Fruit fly (Drosophila melanogaster) whole organism, embryonic: Measurements from ENCODE around the gene CG15506.

Source experiments
- BEAF-32 ChIP-seq: fragments of 200-800 bp; sonication (Bioruptor generic); optimal IDR thresholded peaks from 3 replicates; lab custom pipeline; 2017; ENCODE audit warnings: missing biosample characterization, missing genetic modification characterization, mild to moderate bottlenecking, moderate library complexity, missing genetic modification reagents
- Bdp1 ChIP-seq: fragments of 200-800 bp; sonication (Bioruptor generic); optimal IDR thresholded peaks from 3 replicates; lab custom pipeline; 2016; ENCODE audit warnings: missing biosample characterization, missing genetic modification characterization
- Bgb ChIP-seq: fragments of 200-800 bp; sonication (Bioruptor generic); IDR thresholded peaks from 2 replicates; pipeline ENCODE4 v1.3.6; 2022; ENCODE audit warnings: missing biosample characterization, missing genetic modification characterization; ENCODE audit not compliant: partially characterized antibody
- CG10267 ChIP-seq: fragments of 200-800 bp; sonication (Bioruptor generic); optimal IDR thresholded peaks from 2 replicates; lab custom pipeline; 2018; ENCODE audit warnings: missing biosample characterization, mild to moderate bottlenecking, missing genetic modification characterization, moderate library complexity
- CG10431 ChIP-seq: fragments of 200-800 bp; sonication (Bioruptor generic); optimal IDR thresholded peaks from 3 replicates; lab custom pipeline; 2018; ENCODE audit warnings: missing biosample characterization, mild to moderate bottlenecking, missing genetic modification characterization
- CG10565 ChIP-seq: fragments of 200-800 bp; sonication (Bioruptor generic); optimal IDR thresholded peaks from 3 replicates; lab custom pipeline; 2016; ENCODE audit warnings: missing biosample characterization, mild to moderate bottlenecking, missing genetic modification characterization
- CG11093 ChIP-seq: fragments of 200-800 bp; sonication (Bioruptor generic); IDR thresholded peaks from 3 replicates; pipeline ENCODE4 v1.3.6; 2022; ENCODE audit warnings: missing biosample characterization, missing genetic modification characterization
- CG11247 ChIP-seq: fragments of 200-800 bp; sonication (Bioruptor generic); IDR thresholded peaks from 2 replicates; pipeline ENCODE4 v1.3.6; 2022; ENCODE audit warnings: missing biosample characterization, missing genetic modification characterization
- CG11560 ChIP-seq: fragments of 200-800 bp; sonication (Bioruptor generic); IDR thresholded peaks from 3 replicates; pipeline ENCODE4 v1.3.6; 2022; ENCODE audit warnings: missing biosample characterization, missing genetic modification characterization
- CG1602 ChIP-seq: fragments of 200-800 bp; sonication (Bioruptor generic); optimal IDR thresholded peaks from 3 replicates; lab custom pipeline; 2016; ENCODE audit warnings: missing biosample characterization, missing genetic modification characterization
- CG1647 ChIP-seq: fragments of 200-800 bp; sonication (Bioruptor generic); optimal IDR thresholded peaks from 3 replicates; lab custom pipeline; 2016; ENCODE audit warnings: missing biosample characterization, missing genetic modification characterization
- CG2129 ChIP-seq: fragments of 200-800 bp; sonication (Bioruptor generic); IDR thresholded peaks from 2 replicates; pipeline ENCODE4 v1.3.6; 2022; ENCODE audit warnings: missing biosample characterization, missing genetic modification characterization; ENCODE audit not compliant: partially characterized antibody
- CG31365 ChIP-seq: fragments of 200-800 bp; sonication (Bioruptor generic); optimal IDR thresholded peaks from 2 replicates; lab custom pipeline; 2018; ENCODE audit warnings: missing biosample characterization, mild to moderate bottlenecking, missing genetic modification characterization
- CG32767 ChIP-seq: fragments of 200-800 bp; sonication (Bioruptor generic); IDR thresholded peaks from 2 replicates; pipeline ENCODE4 v1.3.6; 2022; ENCODE audit warnings: missing biosample characterization, missing genetic modification characterization
- CG6254 ChIP-seq: fragments of 200-800 bp; sonication (Bioruptor generic); optimal IDR thresholded peaks from 3 replicates; lab custom pipeline; 2017; ENCODE audit warnings: mild to moderate bottlenecking, missing biosample characterization, missing genetic modification reagents, missing genetic modification characterization
- CG6689 ChIP-seq: fragments of 200-800 bp; sonication (Bioruptor generic); IDR thresholded peaks from 2 replicates; pipeline ENCODE4 v1.3.6; 2022; ENCODE audit warnings: missing biosample characterization, missing genetic modification characterization
- CG7556 ChIP-seq: fragments of 200-800 bp; sonication (Bioruptor generic); optimal IDR thresholded peaks from 2 replicates; lab custom pipeline; 2017; ENCODE audit warnings: missing biosample characterization, mild to moderate bottlenecking, missing genetic modification characterization
- CG8290 ChIP-seq, 3 experiments: fragments of 200-800 bp; sonication (Bioruptor generic); optimal IDR thresholded peaks; 2 replicates each; lab custom pipeline; 2016 to 2019; ENCODE audit warnings: missing biosample characterization in 3 of 3, missing genetic modification characterization in 3 of 3, mild to moderate bottlenecking in 2 of 3, moderate library complexity in 1 of 3
- CG8388 ChIP-seq: fragments of 200-800 bp; sonication (Bioruptor generic); optimal IDR thresholded peaks from 2 replicates; lab custom pipeline; 2019; ENCODE audit warnings: missing biosample characterization, mild to moderate bottlenecking, missing genetic modification characterization, moderate library complexity
- Dfd ChIP-seq, 2 experiments: fragments of >200 bp; optimal IDR thresholded peaks; 2 replicates each; lab custom pipeline; 2017; ENCODE audit warnings: missing biosample characterization in 2 of 2, missing genetic modification characterization in 2 of 2
- ERR ChIP-seq: fragments of 200-800 bp; sonication (Bioruptor generic); optimal IDR thresholded peaks from 2 replicates; lab custom pipeline; 2016; ENCODE audit warnings: missing biosample characterization, missing genetic modification characterization
- Eip74EF ChIP-seq, 2 experiments: fragments of 200-800 bp in 1 of 2; fragments of >200 bp in 1 of 2; sonication (Bioruptor generic) in 1 of 2; optimal IDR thresholded peaks; 2 replicates each; lab custom pipeline; 2017 to 2019; ENCODE audit warnings: missing biosample characterization in 2 of 2, missing genetic modification characterization in 2 of 2, mild to moderate bottlenecking in 1 of 2, moderate library complexity in 1 of 2
- HLHmδ ChIP-seq: fragments of 200-800 bp; sonication (Bioruptor generic); optimal IDR thresholded peaks from 2 replicates; lab custom pipeline; 2018; ENCODE audit warnings: missing biosample characterization, mild to moderate bottlenecking, missing genetic modification characterization, moderate library complexity
- MBD-R2 ChIP-seq: fragments of 200-800 bp; sonication (Bioruptor generic); IDR thresholded peaks from 2 replicates; pipeline ENCODE4 v1.3.6; 2022; ENCODE audit warnings: missing biosample characterization, missing genetic modification characterization
- Mrtf ChIP-seq: fragments of 200-800 bp; sonication (Bioruptor generic); IDR thresholded peaks from 3 replicates; pipeline ENCODE4 v1.3.6; 2022; ENCODE audit warnings: missing biosample characterization, missing genetic modification characterization
- Nf-YC ChIP-seq: fragments of 200-800 bp; optimal IDR thresholded peaks from 3 replicates; lab custom pipeline; 2019; ENCODE audit warnings: missing biosample characterization, mild to moderate bottlenecking, missing genetic modification characterization, moderate library complexity
- Optix ChIP-seq: fragments of 200-800 bp; sonication (Bioruptor generic); IDR thresholded peaks from 3 replicates; pipeline ENCODE4 v1.3.6; 2022; ENCODE audit warnings: missing biosample characterization, missing genetic modification characterization
- Ravus ChIP-seq: fragments of 200-800 bp; sonication (Bioruptor generic); IDR thresholded peaks from 2 replicates; pipeline ENCODE4 v1.3.6; 2022; ENCODE audit warnings: missing biosample characterization, missing genetic modification characterization
- Sox100B ChIP-seq: fragments of 200-800 bp; sonication (Bioruptor generic); optimal IDR thresholded peaks from 3 replicates; lab custom pipeline; 2018; ENCODE audit warnings: missing biosample characterization, mild to moderate bottlenecking, missing genetic modification characterization
- ab ChIP-seq: fragments of 200-800 bp; sonication (Bioruptor generic); optimal IDR thresholded peaks from 2 replicates; lab custom pipeline; 2016; ENCODE audit warnings: missing biosample characterization, missing genetic modification characterization
- al ChIP-seq: fragments of 200-800 bp; sonication (Bioruptor generic); IDR thresholded peaks from 2 replicates; pipeline ENCODE4 v1.3.6; 2022; ENCODE audit warnings: missing biosample characterization, missing genetic modification characterization
- ap ChIP-seq: fragments of 200-800 bp; sonication (Bioruptor generic); IDR thresholded peaks from 2 replicates; pipeline ENCODE4 v1.3.6; 2022; ENCODE audit warnings: missing biosample characterization, missing genetic modification characterization
- ash1 ChIP-seq: fragments of 200-800 bp; sonication (Bioruptor generic); optimal IDR thresholded peaks from 2 replicates; lab custom pipeline; 2018; ENCODE audit warnings: missing biosample characterization, mild to moderate bottlenecking, missing genetic modification characterization
- br ChIP-seq: fragments of >200 bp; optimal IDR thresholded peaks from 2 replicates; lab custom pipeline; 2017
- danr ChIP-seq: fragments of 200-800 bp; sonication (Bioruptor generic); IDR thresholded peaks from 2 replicates; pipeline ENCODE4 v1.3.6; 2022; ENCODE audit warnings: missing biosample characterization, missing genetic modification characterization
- fd102C ChIP-seq: fragments of 200-800 bp; sonication (Bioruptor generic); optimal IDR thresholded peaks from 2 replicates; lab custom pipeline; 2018; ENCODE audit warnings: missing biosample characterization, mild to moderate bottlenecking, missing genetic modification characterization, moderate library complexity
- hbn ChIP-seq: fragments of 200-800 bp; sonication (Bioruptor generic); IDR thresholded peaks from 2 replicates; pipeline ENCODE4 v1.3.6; 2022; ENCODE audit warnings: missing biosample characterization, missing genetic modification characterization; ENCODE audit not compliant: partially characterized antibody
- lilli ChIP-seq: fragments of 200-800 bp; sonication (Bioruptor generic); optimal IDR thresholded peaks from 3 replicates; lab custom pipeline; 2016; ENCODE audit warnings: missing biosample characterization, missing genetic modification characterization
- lola ChIP-seq, 3 experiments: fragments of >200 bp in 2 of 3; fragments of 200-800 bp in 1 of 3; sonication (Bioruptor generic) in 1 of 3; optimal IDR thresholded peaks; 2 replicates each; lab custom pipeline; 2017 to 2019; ENCODE audit warnings: missing biosample characterization in 3 of 3, missing genetic modification characterization in 3 of 3, mild to moderate bottlenecking in 1 of 3, moderate library complexity in 1 of 3
- pita ChIP-seq: fragments of 200-800 bp; sonication (Bioruptor generic); optimal IDR thresholded peaks from 2 replicates; lab custom pipeline; 2017; ENCODE audit warnings: missing biosample characterization, mild to moderate bottlenecking, missing genetic modification characterization
- psq ChIP-seq: fragments of 200-800 bp; sonication (Bioruptor generic); optimal IDR thresholded peaks from 2 replicates; lab custom pipeline; 2017; ENCODE audit warnings: missing biosample characterization, missing genetic modification characterization
- pzg ChIP-seq: fragments of 200-800 bp; sonication (Bioruptor generic); optimal IDR thresholded peaks from 3 replicates; lab custom pipeline; 2018; ENCODE audit warnings: missing biosample characterization, mild to moderate bottlenecking, missing genetic modification characterization, moderate library complexity
- rib ChIP-seq: fragments of 200-800 bp; sonication (Bioruptor generic); IDR thresholded peaks from 2 replicates; pipeline ENCODE4 v1.3.6; 2022; ENCODE audit warnings: missing biosample characterization, missing genetic modification characterization
- seq ChIP-seq: fragments of 200-800 bp; sonication (Bioruptor generic); IDR thresholded peaks from 2 replicates; pipeline ENCODE4 v1.3.6; 2022; ENCODE audit warnings: missing biosample characterization, missing genetic modification characterization
- stwl ChIP-seq: fragments of 200-800 bp; sonication (Bioruptor generic); optimal IDR thresholded peaks from 3 replicates; lab custom pipeline; 2018; ENCODE audit warnings: missing biosample characterization, mild to moderate bottlenecking, missing genetic modification characterization, moderate library complexity
- trh ChIP-seq: fragments of 200-800 bp; sonication (Bioruptor generic); optimal IDR thresholded peaks from 2 replicates; lab custom pipeline; 2016; ENCODE audit warnings: missing biosample characterization, missing genetic modification characterization
- unc-4 ChIP-seq: fragments of 200-800 bp; sonication (Bioruptor generic); IDR thresholded peaks from 2 replicates; pipeline ENCODE4 v1.3.6; 2022; ENCODE audit warnings: missing biosample characterization, missing genetic modification characterization; ENCODE audit not compliant: partially characterized antibody
- wor ChIP-seq: fragments of 200-800 bp; sonication (Bioruptor generic); IDR thresholded peaks from 2 replicates; pipeline ENCODE4 v1.3.6; 2022; ENCODE audit warnings: missing biosample characterization, missing genetic modification characterization
- zf30C ChIP-seq: fragments of 200-800 bp; sonication (Bioruptor generic); optimal IDR thresholded peaks from 3 replicates; lab custom pipeline; 2018; ENCODE audit warnings: missing biosample characterization, mild to moderate bottlenecking, missing genetic modification characterization

The CG15506 gene

DNA sequence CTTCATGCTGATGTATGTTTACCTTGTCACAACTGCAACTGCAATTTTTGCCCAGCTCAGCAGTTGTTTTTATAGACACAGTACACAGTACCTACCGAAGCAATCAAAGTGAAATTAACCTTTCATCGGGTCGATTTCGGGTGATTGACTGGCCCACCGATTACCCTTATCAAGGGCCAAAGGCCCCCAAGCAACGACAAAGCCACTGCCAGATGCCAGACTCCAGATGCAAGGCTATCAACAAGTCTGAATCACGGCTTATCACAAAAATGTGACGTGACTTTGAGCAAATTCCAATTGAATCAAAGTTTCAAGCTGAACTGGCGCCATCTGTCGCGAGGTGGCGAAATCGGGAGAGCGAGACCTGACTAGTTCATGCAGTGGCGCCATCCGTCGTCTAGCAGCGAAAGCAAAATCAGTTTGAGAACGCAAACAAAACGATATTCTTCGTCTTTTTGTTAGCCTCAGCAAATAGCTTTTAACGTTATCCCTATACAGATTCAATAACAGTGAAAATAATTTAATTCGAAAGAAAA is 1.6 kb upstream of the CG15506 start, which contains the start of gene Obp99b (continued):
- TF ChIP-seq CG8388 (GFP tag; lab: Kevin White, UChicago) = peak; percentile 53
- peak; percentile 57 for TF ChIP-seq wor (GFP tag; lab: Robert Waterston, UW)
- no peak for TF ChIP-seq pzg (GFP tag; lab: Kevin White, UChicago)
- peak; percentile 50 for TF ChIP-seq CG1602 (GFP tag; lab: Kevin White, UChicago)
- TF ChIP-seq br (lab: Kevin White, UChicago) = no peak
- TF ChIP-seq lilli = peak; percentile 32
- no peak for TF ChIP-seq ash1 (GFP tag; lab: Kevin White, UChicago)
- peak; percentile 32 for TF ChIP-seq stwl
- TF ChIP-seq zf30C (GFP tag; lab: Kevin White, UChicago) = peak; percentile 15
- peak; percentile 99 for TF ChIP-seq HLHmδ
- peak; percentile 73 for TF ChIP-seq fd102C
- 0 out of 2 replicates have a peak, but pooled peaks have one; percentile 25 for TF ChIP-seq danr
- TF ChIP-seq ab (GFP tag; lab: Kevin White, UChicago) = no peak
- TF ChIP-seq seq (GFP tag; lab: Robert Waterston, UW) = peak; percentile 64; the same call in 1 of the 2 replicates
- TF ChIP-seq Nf-YC (tag; lab: Kevin White, UChicago) = peak; percentile 25
- no peak for TF ChIP-seq psq (GFP tag; lab: Kevin White, UChicago)
- no peak for TF ChIP-seq hbn (GFP tag; lab: Robert Waterston, UW)
- peak; percentile 76 for TF ChIP-seq CG6689
- peak; percentile 44 for TF ChIP-seq CG8290 (GFP tag; optimal IDR thresholded peaks at IDR 0.05; lab: Kevin White, UChicago)
- TF ChIP-seq CG8290 (tag; optimal IDR thresholded peaks at IDR 0.05; lab: Kevin White, UChicago) = peak; percentile 73 to 87
- peak; percentile 69 for TF ChIP-seq Sox100B
- TF ChIP-seq Bgb (GFP tag; lab: Robert Waterston, UW) = no peak
- TF ChIP-seq Eip74EF (GFP tag; optimal IDR thresholded peaks at IDR 0.05; lab: Kevin White, UChicago) = no peak
- TF ChIP-seq CG31365 (tag; lab: Kevin White, UChicago) = peak; percentile 63
- TF ChIP-seq CG11560 (tag; lab: Robert Waterston, UW) = 0 out of 3 replicates have a peak, but pooled peaks have one; percentile 54
- no peak; the same call in 1 of the 2 replicates for TF ChIP-seq CG32767 (GFP tag; lab: Robert Waterston, UW)
- peak; percentile 46 for TF ChIP-seq CG10267 (tag; lab: Kevin White, UChicago)
- TF ChIP-seq ERR (GFP tag; lab: Kevin White, UChicago) = peak; percentile 12
- no peak for TF ChIP-seq CG2129 (GFP tag; lab: Robert Waterston, UW)
- TF ChIP-seq CG7556 = no peak
- peak; percentile 41; the same call in 1 of the 2 replicates for TF ChIP-seq al (GFP tag; lab: Robert Waterston, UW)
- TF ChIP-seq lola (GFP tag; optimal IDR thresholded peaks at IDR 0.05; lab: Kevin White, UChicago) = peak in 1 of 3 experiments; percentile 23
- TF ChIP-seq Dfd (GFP tag; optimal IDR thresholded peaks at IDR 0.05; lab: Kevin White, UChicago) = no peak
- peak; percentile 91 for TF ChIP-seq CG6254 (GFP tag; lab: Kevin White, UChicago)
- TF ChIP-seq BEAF-32 (GFP tag; lab: Kevin White, UChicago) = no peak
- no peak for TF ChIP-seq rib (GFP tag; lab: Robert Waterston, UW)
- TF ChIP-seq unc-4 (GFP tag; lab: Robert Waterston, UW) = no peak
- peak; percentile 60 for TF ChIP-seq trh (GFP tag; lab: Kevin White, UChicago)
- TF ChIP-seq ap (GFP tag; lab: Robert Waterston, UW) = peak; percentile 74
- peak; percentile 56; the same call in 2 of the 3 replicates for TF ChIP-seq CG11093 (GFP tag; lab: Robert Waterston, UW)
- peak; percentile 84 for TF ChIP-seq Optix (GFP tag; lab: Robert Waterston, UW)
- peak; percentile 87 for TF ChIP-seq CG10431 (GFP tag; lab: Kevin White, UChicago)
- peak; percentile 5 for TF ChIP-seq CG10565 (GFP tag; lab: Kevin White, UChicago)
- TF ChIP-seq CG11247 (GFP tag; lab: Robert Waterston, UW) = peak; percentile 87
- TF ChIP-seq MBD-R2 = 0 out of 2 replicates have a peak, but pooled peaks have one; percentile 18
- TF ChIP-seq CG1647 (GFP tag; lab: Kevin White, UChicago) = peak; percentile 8
- TF ChIP-seq Bdp1 = peak; percentile 71
- peak; percentile 85; the same call in 2 of the 3 replicates for TF ChIP-seq Mrtf (GFP tag; lab: Robert Waterston, UW)
- TF ChIP-seq pita (GFP tag; lab: Kevin White, UChicago) = no peak
- peak; percentile 2; the same call in 1 of the 2 replicates for TF ChIP-seq Ravus (GFP tag; lab: Robert Waterston, UW)
